Fruit fly (Drosophila melanogaster): Measurements from ENCODE around the gene GatA.

Gene GatA

DNA sequence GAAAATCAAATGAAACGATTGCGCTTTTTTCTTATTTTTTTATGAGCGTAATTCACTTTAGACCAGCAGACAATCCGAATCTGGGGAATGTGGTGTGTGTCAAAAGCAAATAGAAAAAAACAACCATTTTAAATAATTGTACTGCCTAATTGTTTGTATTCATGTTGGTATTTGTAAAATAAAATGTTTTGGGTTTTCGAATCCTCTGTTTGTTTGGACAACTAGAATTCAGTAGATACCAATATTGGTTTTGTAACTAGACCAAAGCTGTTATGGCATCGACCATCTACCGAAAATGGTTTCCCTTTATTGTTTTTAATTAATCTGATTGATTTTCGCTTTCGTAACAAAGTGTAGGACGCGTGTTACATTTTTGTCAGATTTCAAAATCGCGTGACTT, 17.7 kb downstream of the GatA start:
- TF ChIP-seq Crg-1 (GFP tag; optimal IDR thresholded peaks at IDR 0.05): no peak
- TF ChIP-seq CG5204 (GFP tag; optimal IDR thresholded peaks at IDR 0.05): no peak
- TF ChIP-seq pad (GFP tag; optimal IDR thresholded peaks at IDR 0.05): no peak
- TF ChIP-seq Hr96 (GFP tag; optimal IDR thresholded peaks at IDR 0.05): no peak
- TF ChIP-seq toe (GFP tag; optimal IDR thresholded peaks at IDR 0.05): no peak
- no peak for TF ChIP-seq CG14711 (tag; optimal IDR thresholded peaks at IDR 0.05)
- no peak for TF ChIP-seq CG33017 (tag; optimal IDR thresholded peaks at IDR 0.05)
- TF ChIP-seq CG11617 (GFP tag; optimal IDR thresholded peaks at IDR 0.05): no peak

DNA sequence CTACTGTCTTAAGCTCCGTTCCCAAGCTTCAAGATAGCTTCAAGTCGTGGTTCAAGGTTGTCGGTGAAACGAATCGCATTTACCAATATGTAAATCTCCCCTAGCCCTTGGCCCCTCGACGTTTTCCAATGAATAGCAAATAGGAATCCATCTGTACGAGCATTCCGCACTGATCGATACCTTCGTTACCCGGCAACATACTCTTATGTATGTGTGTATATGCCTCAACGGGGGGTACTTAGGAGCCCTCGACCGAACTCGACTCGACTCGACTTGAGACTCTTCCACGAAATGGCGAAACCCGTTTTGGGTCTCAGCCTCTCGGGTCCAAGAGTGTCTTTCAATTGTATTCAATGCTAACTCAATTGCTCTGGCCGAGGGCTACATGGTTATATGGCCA, 27.0 kb downstream of the GatA start:
- TF ChIP-seq CG5204 (GFP tag; optimal IDR thresholded peaks at IDR 0.05): no peak
- no peak for TF ChIP-seq CG14711 (tag; optimal IDR thresholded peaks at IDR 0.05)
- TF ChIP-seq Mnt (GFP tag; optimal IDR thresholded peaks at IDR 0.05): no peak
- TF ChIP-seq CG1620 (GFP tag; optimal IDR thresholded peaks at IDR 0.05): no peak
- no peak for TF ChIP-seq bab1 (GFP tag; optimal IDR thresholded peaks at IDR 0.05)

DNA sequence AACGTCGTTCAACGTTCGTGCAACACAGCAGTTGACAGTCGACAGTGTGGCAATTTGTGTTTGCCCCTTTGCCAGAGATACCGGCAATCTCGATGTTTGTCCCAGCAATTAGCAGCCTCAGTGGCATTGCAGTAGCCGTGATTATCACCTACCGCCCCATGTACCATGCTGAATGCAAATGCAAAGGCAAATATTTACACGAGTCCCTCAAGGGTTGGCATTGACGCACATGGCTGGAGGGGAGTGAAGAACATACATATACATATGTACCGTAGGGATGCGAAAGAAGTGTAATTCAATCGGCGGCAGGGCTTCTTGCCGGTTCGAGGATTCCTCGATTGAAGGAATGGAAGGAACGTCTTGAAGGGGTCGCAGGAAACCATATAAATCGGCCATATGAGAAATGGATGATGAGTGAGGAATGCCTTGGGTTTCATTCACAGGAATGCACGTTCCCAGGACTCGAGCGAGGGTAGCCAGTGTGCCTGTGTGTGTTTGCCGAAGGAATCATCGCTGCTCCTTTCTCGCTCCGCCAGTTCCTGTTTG, 28.7 kb downstream of the GatA start:
- TF ChIP-seq Crg-1 (GFP tag; optimal IDR thresholded peaks at IDR 0.05) (no peak), Mnt (GFP tag; optimal IDR thresholded peaks at IDR 0.05) (no peak), CG33017 (tag; optimal IDR thresholded peaks at IDR 0.05) (no peak), CG7045 (GFP tag; optimal IDR thresholded peaks at IDR 0.05) (no peak), toe (GFP tag; optimal IDR thresholded peaks at IDR 0.05) (no peak), pad (GFP tag; optimal IDR thresholded peaks at IDR 0.05) (no peak), kay (GFP tag; ENCODE audit: borderline replicate concordance) (no peak), tj (GFP tag; optimal IDR thresholded peaks at IDR 0.05) (no peak), CG5204 (GFP tag; optimal IDR thresholded peaks at IDR 0.05) (no peak), bab1 (GFP tag; optimal IDR thresholded peaks at IDR 0.05) (no peak), Hr96 (GFP tag; optimal IDR thresholded peaks at IDR 0.05) (no peak), CG7101 (tag; optimal IDR thresholded peaks at IDR 0.05) (no peak), CG1620 (GFP tag; optimal IDR thresholded peaks at IDR 0.05) (no peak), ovo (GFP tag; optimal IDR thresholded peaks at IDR 0.05) (no peak), Clk (GFP tag; optimal IDR thresholded peaks at IDR 0.05) (no peak)

DNA sequence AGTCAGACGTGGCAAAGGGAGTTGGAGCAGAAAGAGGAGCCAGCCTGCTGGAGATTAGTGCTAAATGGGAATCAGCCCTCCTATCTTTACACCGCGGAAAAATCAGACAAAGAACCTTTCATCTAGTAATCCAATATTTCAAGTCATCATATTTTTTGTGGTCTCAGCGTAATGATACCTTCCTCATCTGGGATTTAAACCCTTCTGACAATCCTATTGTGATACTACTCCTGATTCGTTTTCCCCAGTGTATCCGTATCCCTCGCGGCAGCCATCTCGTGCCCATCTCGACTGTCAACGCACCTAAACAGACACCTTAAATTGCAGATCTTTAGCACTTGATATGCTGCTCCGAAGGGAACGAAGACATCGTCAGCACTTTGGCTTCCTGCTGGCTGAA, 30.3 kb downstream of the GatA start:
- TF ChIP-seq CG7045 (GFP tag; optimal IDR thresholded peaks at IDR 0.05) (no peak), Mnt (GFP tag; optimal IDR thresholded peaks at IDR 0.05) (no peak), CG5204 (GFP tag; optimal IDR thresholded peaks at IDR 0.05) (no peak), Crg-1 (GFP tag; optimal IDR thresholded peaks at IDR 0.05) (no peak), bab1 (GFP tag; optimal IDR thresholded peaks at IDR 0.05) (no peak), pad (GFP tag; optimal IDR thresholded peaks at IDR 0.05) (no peak)

DNA sequence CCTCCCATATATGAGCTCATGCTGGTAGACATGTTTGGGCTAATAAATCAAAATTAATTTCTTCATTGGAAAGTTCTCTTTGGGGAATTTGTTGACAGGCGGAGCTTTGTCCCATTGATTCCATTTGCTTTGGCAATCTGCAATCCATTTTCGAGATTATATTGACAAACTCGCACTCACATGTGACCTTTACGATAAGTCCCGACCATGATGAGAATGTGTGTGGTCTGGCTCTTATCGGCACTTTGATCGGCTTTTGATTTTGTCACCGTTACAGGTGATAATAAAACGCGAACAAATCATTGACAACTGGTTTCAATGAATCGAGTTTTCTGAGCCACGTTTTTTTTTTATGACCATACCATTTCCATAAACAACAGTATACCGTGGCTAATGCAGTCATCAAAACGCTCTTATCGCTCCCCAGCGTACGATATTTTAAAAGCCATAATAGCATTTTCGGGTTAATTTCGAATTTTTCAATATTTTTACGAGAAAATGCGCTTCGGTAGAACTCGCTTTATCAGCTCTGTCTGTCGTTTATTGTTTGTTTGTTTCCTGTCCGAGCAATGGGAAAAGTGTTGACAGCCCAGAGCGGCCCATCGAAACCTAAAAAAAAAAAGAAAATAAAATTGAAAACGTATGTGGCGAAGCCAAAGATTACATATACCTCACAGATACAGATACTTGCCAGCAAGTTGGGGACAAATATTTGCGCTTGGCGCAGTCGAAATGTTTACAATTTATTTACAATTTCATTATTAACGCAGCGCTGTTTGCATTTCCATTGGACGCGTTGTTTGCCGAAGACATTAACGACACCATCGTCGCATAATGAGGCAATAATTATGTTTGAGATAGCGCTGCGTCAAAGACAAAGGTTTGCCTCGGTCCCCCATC, 31.0 kb downstream of the GatA start:
- no peak for TF ChIP-seq CG12768 (GFP tag; optimal IDR thresholded peaks at IDR 0.05)
- no peak for TF ChIP-seq tj (GFP tag; optimal IDR thresholded peaks at IDR 0.05)
- TF ChIP-seq bab1 (GFP tag; optimal IDR thresholded peaks at IDR 0.05): no peak
- no peak for TF ChIP-seq cnc (optimal IDR thresholded peaks at IDR 0.05)
- TF ChIP-seq CG7045 (GFP tag; optimal IDR thresholded peaks at IDR 0.05): no peak
- TF ChIP-seq cic (GFP tag; optimal IDR thresholded peaks at IDR 0.05): no peak
- no peak for TF ChIP-seq Clk (GFP tag; optimal IDR thresholded peaks at IDR 0.05)
- no peak for TF ChIP-seq CG1620 (GFP tag; optimal IDR thresholded peaks at IDR 0.05)
- TF ChIP-seq kay (GFP tag; ENCODE audit: borderline replicate concordance): peak; percentile 43
- TF ChIP-seq ovo (GFP tag; optimal IDR thresholded peaks at IDR 0.05): peak; percentile 20
- no peak for TF ChIP-seq CG5204 (GFP tag; optimal IDR thresholded peaks at IDR 0.05)
- peak; percentile 23 for TF ChIP-seq CG7101 (tag; optimal IDR thresholded peaks at IDR 0.05)
- no peak for TF ChIP-seq toe (GFP tag; optimal IDR thresholded peaks at IDR 0.05)
- peak; percentile 13 for TF ChIP-seq CG11617 (GFP tag; optimal IDR thresholded peaks at IDR 0.05)
- TF ChIP-seq pad (GFP tag; optimal IDR thresholded peaks at IDR 0.05): no peak
- no peak for TF ChIP-seq Crg-1 (GFP tag; optimal IDR thresholded peaks at IDR 0.05)
- no peak for TF ChIP-seq Hr96 (GFP tag; optimal IDR thresholded peaks at IDR 0.05)
- TF ChIP-seq CG33017 (tag; optimal IDR thresholded peaks at IDR 0.05): no peak
- TF ChIP-seq Mnt (GFP tag; optimal IDR thresholded peaks at IDR 0.05): no peak
- TF ChIP-seq CG14711 (tag; optimal IDR thresholded peaks at IDR 0.05): no peak

DNA sequence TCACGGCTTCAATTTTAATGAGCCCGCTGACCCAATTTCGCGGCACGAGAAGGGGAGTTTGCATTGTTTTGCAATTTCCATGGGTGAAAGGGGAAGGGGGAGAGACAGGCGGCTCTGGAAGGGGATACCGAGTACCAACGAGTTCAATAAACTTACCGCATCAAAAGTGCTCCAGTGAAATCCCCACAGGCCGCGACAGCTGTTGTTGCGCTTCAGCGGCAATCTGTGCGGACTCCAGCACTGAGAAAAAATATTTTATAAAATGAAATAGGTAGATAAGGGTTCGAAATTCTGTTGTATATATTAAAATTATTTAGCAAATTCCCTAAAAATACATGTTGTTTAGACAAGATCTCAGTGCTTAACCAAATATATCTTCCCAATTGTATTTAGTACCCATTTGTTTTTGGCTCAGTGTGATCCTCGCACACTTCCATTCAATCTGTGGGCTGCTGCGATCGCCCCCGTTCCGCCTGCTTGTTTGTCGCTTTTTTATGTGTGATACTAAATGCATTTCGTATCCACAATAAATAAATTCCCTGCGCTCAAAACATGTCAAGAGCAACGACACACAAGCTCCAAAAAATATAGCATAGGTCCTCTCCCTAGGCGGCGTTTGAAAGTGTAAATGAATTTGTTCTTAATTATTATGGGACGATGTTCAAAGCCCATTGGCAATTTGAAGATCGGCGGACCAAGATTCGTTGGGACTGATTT, 32.9 kb downstream of the GatA start:
- TF ChIP-seq kay (GFP tag; ENCODE audit: borderline replicate concordance) (peak; percentile 18), CG7045 (GFP tag; optimal IDR thresholded peaks at IDR 0.05) (no peak), CG7101 (tag; optimal IDR thresholded peaks at IDR 0.05) (no peak), CG14711 (tag; optimal IDR thresholded peaks at IDR 0.05) (no peak), CG11617 (GFP tag; optimal IDR thresholded peaks at IDR 0.05) (no peak), Hr96 (GFP tag; optimal IDR thresholded peaks at IDR 0.05) (no peak)

All from whole organism, adult.